Worm (Caenorhabditis elegans): ENCODE results near the gene mlt-7.

DNA sequence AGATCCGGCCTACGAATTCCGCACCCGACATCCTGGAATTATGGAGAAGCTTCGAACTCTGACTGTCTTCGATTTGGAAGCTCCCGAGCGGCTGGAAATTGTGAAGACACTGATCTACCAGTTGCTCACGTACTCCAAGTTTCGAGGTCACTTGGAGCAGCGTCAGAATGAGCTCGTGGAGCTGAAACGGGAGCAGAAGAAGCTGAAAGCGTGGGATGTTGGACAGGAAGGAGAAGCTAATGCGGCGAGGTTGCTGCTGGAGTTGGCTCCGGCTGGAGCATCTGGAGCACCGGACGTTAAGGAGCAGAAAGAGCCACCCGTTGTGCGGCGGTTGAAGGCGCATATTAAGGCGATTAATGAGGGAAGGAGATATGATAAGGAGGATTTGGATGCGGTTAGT is 48.5 kb upstream of the mlt-7 start:
- TF ChIP-seq him-1 (tag; optimal IDR thresholded peaks at IDR 0.05) (no peak), W03F9.2 (tag; optimal IDR thresholded peaks at IDR 0.05) (no peak)

Data from whole organism, L4/young adult.